Worm (Caenorhabditis elegans) whole organism, L4 larva: ENCODE results near the gene str-84.

Experiments used
- F10B5.3 ChIP-seq: sonication (generic microtip); optimal IDR thresholded peaks from 2 replicates; lab custom pipeline; 2016; ENCODE audit warnings: mild to moderate bottlenecking, missing genetic modification characterization, missing compliant biosample characterization
- aly-2 ChIP-seq: sonication (generic microtip); optimal IDR thresholded peaks from 2 replicates; lab custom pipeline; 2018; ENCODE audit warnings: missing biosample characterization, missing genetic modification characterization
- dmd-8 ChIP-seq: fragments of 200-800 bp; sonication (Bioruptor generic); IDR thresholded peaks from 2 replicates; pipeline ENCODE4 v1.3.6; 2022; ENCODE audit warnings: missing genetic modification characterization, missing compliant biosample characterization
- dve-1 ChIP-seq: sonication (generic microtip); optimal IDR thresholded peaks from 2 replicates; lab custom pipeline; 2017; ENCODE audit warnings: antibody characterized with exemption, mild to moderate bottlenecking, missing genetic modification characterization, missing compliant biosample characterization; ENCODE audit not compliant: insufficient read depth
- jun-1 ChIP-seq: fragments of 150-350 bp; optimal IDR thresholded peaks from 2 replicates; lab custom pipeline; 2014; ENCODE audit warnings: missing biosample characterization, missing genetic modification reagents, missing genetic modification characterization
- lin-39 ChIP-seq: fragments of 150-350 bp; optimal IDR thresholded peaks from 2 replicates; lab custom pipeline; 2014; ENCODE audit warnings: missing biosample characterization, missing genetic modification reagents, missing genetic modification characterization
- lsy-2 ChIP-seq, 2 experiments: fragments of 150-350 bp in 1 of 2; sonication (generic microtip) in 1 of 2; optimal IDR thresholded peaks; 2 replicates each; lab custom pipeline; 2014 to 2017; ENCODE audit warnings: missing biosample characterization in 2 of 2, missing genetic modification characterization in 2 of 2
- nhr-11 ChIP-seq: fragments of 150-350 bp; optimal IDR thresholded peaks from 2 replicates; lab custom pipeline; 2014; ENCODE audit warnings: missing biosample characterization, missing genetic modification characterization
- nhr-25 ChIP-seq: sonication (generic microtip); optimal IDR thresholded peaks from 2 replicates; lab custom pipeline; 2017; ENCODE audit warnings: missing genetic modification characterization, mild to moderate bottlenecking, missing compliant biosample characterization, antibody characterized with exemption, moderate library complexity, borderline replicate concordance; ENCODE audit not compliant: insufficient read depth
- nhr-48 ChIP-seq: sonication (generic microtip); optimal IDR thresholded peaks from 2 replicates; lab custom pipeline; 2016; ENCODE audit warnings: mild to moderate bottlenecking, missing genetic modification characterization, missing compliant biosample characterization
- pha-4 ChIP-seq, 2 experiments: fragments of 150-350 bp in 1 of 2; fragments of 200-800 bp in 1 of 2; sonication (Bioruptor generic) in 1 of 2; IDR thresholded peaks in 1 of 2; optimal IDR thresholded peaks in 1 of 2; 2 replicates each; pipeline versions ENCODE4 v1.3.6 to Lab custom; 2014 to 2022; ENCODE audit warnings: missing genetic modification characterization in 2 of 2, missing genetic modification reagents in 2 of 2, missing biosample characterization in 1 of 2, missing compliant biosample characterization in 1 of 2
- tag-97 ChIP-seq: fragments of 200-800 bp; sonication (Bioruptor generic); IDR thresholded peaks from 2 replicates; pipeline ENCODE4 v1.3.6; 2022; ENCODE audit warnings: missing genetic modification characterization, missing compliant biosample characterization
- unc-39 ChIP-seq: sonication (generic microtip); optimal IDR thresholded peaks from 2 replicates; lab custom pipeline; 2017; ENCODE audit warnings: missing biosample characterization, missing genetic modification characterization
- zip-2 ChIP-seq: fragments of 150-350 bp; optimal IDR thresholded peaks from 2 replicates; lab custom pipeline; 2014; ENCODE audit warnings: missing biosample characterization, missing genetic modification characterization

DNA sequence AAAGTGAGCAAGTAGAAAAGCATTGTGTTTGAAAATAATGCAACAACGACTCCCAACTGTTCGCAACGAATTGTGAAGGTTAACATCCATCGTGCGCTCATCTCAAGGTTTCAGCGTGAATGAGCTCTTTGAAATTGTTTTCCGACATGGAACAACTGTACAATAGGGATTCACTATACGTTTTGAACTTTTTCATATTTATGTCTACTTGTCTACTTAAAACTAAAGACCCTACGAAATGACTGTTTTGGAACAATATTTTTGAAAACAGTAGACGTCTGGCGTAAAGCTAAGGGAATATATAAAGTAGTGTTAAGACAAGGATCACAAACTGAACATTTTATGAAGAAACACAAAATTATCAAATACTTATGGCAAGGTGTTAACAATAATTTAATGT, 2.9 kb upstream of the str-84 start, which contains the start of gene str-86:
- no peak for TF ChIP-seq unc-39 (tag; lab: Kevin White, UChicago)
- no peak for TF ChIP-seq zip-2
- TF ChIP-seq jun-1: no peak
- no peak for TF ChIP-seq pha-4 (GFP tag; IDR thresholded peaks at IDR 0.05; lab: Robert Waterston, UW)
- TF ChIP-seq pha-4 (tag; optimal IDR thresholded peaks at IDR 0.05; lab: Kevin White, UChicago): no peak
- TF ChIP-seq F10B5.3: no peak
- TF ChIP-seq tag-97 (GFP tag; lab: Robert Waterston, UW): no peak
- no peak for TF ChIP-seq lsy-2 (tag; optimal IDR thresholded peaks at IDR 0.05; lab: Kevin White, UChicago)
- no peak for TF ChIP-seq nhr-48
- TF ChIP-seq nhr-11 (tag; lab: Kevin White, UChicago): no peak
- no peak for TF ChIP-seq aly-2 (tag; lab: Kevin White, UChicago)
- TF ChIP-seq dve-1 (tag; lab: Kevin White, UChicago): no peak
- TF ChIP-seq dmd-8 (GFP tag; lab: Robert Waterston, UW): no peak
- no peak for TF ChIP-seq nhr-25 (tag; lab: Kevin White, UChicago)
- no peak for TF ChIP-seq lin-39
